Worm (Caenorhabditis elegans): ENCODE data around the gene srh-272.

DNA sequence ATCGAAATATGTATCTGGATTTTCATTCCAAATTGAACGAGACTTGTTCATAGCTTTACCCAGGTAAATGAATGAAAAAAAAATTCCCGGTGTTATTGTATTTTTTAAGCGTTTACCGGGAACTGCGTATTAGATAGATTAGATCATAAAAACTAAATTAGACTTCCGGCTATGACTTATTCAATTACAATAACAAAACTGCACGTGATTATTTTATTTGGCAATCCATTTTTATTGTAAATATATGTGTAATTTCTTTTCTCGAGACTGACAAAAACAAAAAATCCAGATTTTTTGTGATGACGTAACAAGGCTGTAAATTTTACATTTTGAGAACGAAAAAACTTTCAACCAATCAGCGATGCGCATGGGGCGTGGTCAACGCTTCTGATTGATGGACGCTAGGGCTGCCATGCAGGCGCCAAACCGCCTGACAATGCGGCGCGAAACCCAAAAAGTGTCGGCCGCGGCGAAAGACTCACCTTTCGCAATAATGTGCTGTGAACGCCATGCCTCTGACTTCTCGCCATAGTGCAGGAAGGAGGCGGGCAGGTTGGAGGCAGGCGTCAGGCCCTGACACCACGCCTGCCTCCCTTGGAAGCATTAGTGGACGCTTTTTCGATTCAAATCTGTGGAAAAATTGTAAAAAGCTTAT is 41.4 kb upstream of the srh-272 start, which contains the start of gene srh-36:
- no peak for TF ChIP-seq ceh-83 (GFP tag; optimal IDR thresholded peaks at IDR 0.05)
- no peak for TF ChIP-seq nhr-2 (tag; optimal IDR thresholded peaks at IDR 0.05)
- no peak for TF ChIP-seq unc-120 (tag; optimal IDR thresholded peaks at IDR 0.05; ENCODE audit: poor library complexity, severe bottlenecking)
- TF ChIP-seq nhr-28 (tag; optimal IDR thresholded peaks at IDR 0.05), result no peak
- no peak for TF ChIP-seq nhr-76 (tag; optimal IDR thresholded peaks at IDR 0.05)
- no peak for TF ChIP-seq snpc-4 (tag; optimal IDR thresholded peaks at IDR 0.05)
- TF ChIP-seq lsy-2 (tag; optimal IDR thresholded peaks at IDR 0.05), result no peak
- TF ChIP-seq elt-3 (tag; optimal IDR thresholded peaks at IDR 0.05), result no peak
- no peak for TF ChIP-seq unc-62 (GFP tag; optimal IDR thresholded peaks at IDR 0.05)
- no peak for TF ChIP-seq tbx-8 (GFP tag; optimal IDR thresholded peaks at IDR 0.05)
- TF ChIP-seq ces-1 (GFP tag; optimal IDR thresholded peaks at IDR 0.05), result no peak
- TF ChIP-seq elt-1 (tag; optimal IDR thresholded peaks at IDR 0.05; ENCODE audit: borderline replicate concordance, insufficient read depth), result no peak

Data from whole organism, mixed stage, embryonic.